Fruit fly (Drosophila melanogaster): ENCODE results near the gene cad.

DNA sequence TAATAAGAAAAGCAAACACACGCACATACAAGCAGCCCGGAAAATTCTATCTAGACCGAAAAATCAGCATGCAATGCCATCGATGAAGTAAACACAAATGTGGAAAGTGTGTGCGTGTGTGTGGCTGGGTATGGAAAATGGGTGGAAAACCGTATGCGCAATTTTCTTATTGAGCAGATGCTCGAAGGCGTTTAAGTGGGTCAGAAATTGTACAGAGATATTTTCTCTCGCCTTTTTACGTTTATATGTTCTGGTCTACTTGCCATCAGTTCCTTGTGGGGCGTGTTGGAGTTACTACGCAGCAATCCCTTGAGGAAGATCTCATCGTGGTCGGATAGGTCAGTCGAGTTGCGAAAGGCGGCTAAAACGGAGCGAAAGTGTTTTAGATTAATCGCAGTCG lies 25.2 kb downstream of the cad start:
- no peak for TF ChIP-seq ara (GFP tag; IDR thresholded peaks at IDR 0.05)
- TF ChIP-seq ftz-f1 (GFP tag; optimal IDR thresholded peaks at IDR 0.05): no peak
- no peak for TF ChIP-seq h (optimal IDR thresholded peaks at IDR 0.05)
- TF ChIP-seq Adf1 (GFP tag; IDR thresholded peaks at IDR 0.05): no peak
- no peak for TF ChIP-seq CG2875 (GFP tag; optimal IDR thresholded peaks at IDR 0.05)
- TF ChIP-seq ranshi (GFP tag; IDR thresholded peaks at IDR 0.05): no peak
- no peak for TF ChIP-seq CG1024 (GFP tag; IDR thresholded peaks at IDR 0.05)
- no peak for TF ChIP-seq zen (tag; optimal IDR thresholded peaks at IDR 0.05)
- TF ChIP-seq CG7987 (GFP tag; optimal IDR thresholded peaks at IDR 0.05): no peak
- no peak for TF ChIP-seq CG3281 (GFP tag; optimal IDR thresholded peaks at IDR 0.05)
- TF ChIP-seq CG8478 (optimal IDR thresholded peaks at IDR 0.05): no peak
- TF ChIP-seq Usf (GFP tag; optimal IDR thresholded peaks at IDR 0.05): no peak

Data from whole organism, embryonic.